Worm (Caenorhabditis elegans) whole organism, mixed stage, embryonic: ENCODE data around the gene srh-47.

ENCODE experiments used
- M03D4.4 ChIP-seq: sonication (generic microtip); optimal IDR thresholded peaks from 2 replicates; lab custom pipeline; 2017; ENCODE audit warnings: mild to moderate bottlenecking, missing genetic modification characterization, missing compliant biosample characterization
- bed-3 ChIP-seq: fragments of 200-800 bp; sonication (Bioruptor generic); optimal IDR thresholded peaks from 3 replicates; lab custom pipeline; 2018; ENCODE audit warnings: mild to moderate bottlenecking, missing genetic modification characterization, moderate library complexity, missing compliant biosample characterization
- blmp-1 ChIP-seq: fragments of 150-350 bp; optimal IDR thresholded peaks from 2 replicates; lab custom pipeline; 2014; ENCODE audit warnings: missing biosample characterization, missing genetic modification characterization
- ceh-39 ChIP-seq: fragments of 150-350 bp; optimal IDR thresholded peaks from 2 replicates; lab custom pipeline; 2014; ENCODE audit warnings: missing biosample characterization, missing genetic modification characterization
- ceh-43 ChIP-seq: fragments of 200-800 bp; sonication (Bioruptor generic); optimal IDR thresholded peaks from 2 replicates; lab custom pipeline; 2018; ENCODE audit warnings: mild to moderate bottlenecking, missing genetic modification characterization, moderate library complexity, missing compliant biosample characterization
- ceh-83 ChIP-seq: fragments of 200-800 bp; sonication (Bioruptor generic); optimal IDR thresholded peaks from 2 replicates; lab custom pipeline; 2018; ENCODE audit warnings: mild to moderate bottlenecking, missing genetic modification characterization, missing compliant biosample characterization
- ces-1 ChIP-seq: fragments of 150-350 bp; optimal IDR thresholded peaks from 2 replicates; lab custom pipeline; 2014; ENCODE audit warnings: missing biosample characterization, missing genetic modification reagents, missing genetic modification characterization
- cnd-1 ChIP-seq: fragments of 200-800 bp; sonication (Bioruptor generic); optimal IDR thresholded peaks from 2 replicates; lab custom pipeline; 2018; ENCODE audit warnings: mild to moderate bottlenecking, missing genetic modification characterization, missing compliant biosample characterization
- drap-1 ChIP-seq: fragments of 200-800 bp; sonication (Bioruptor generic); optimal IDR thresholded peaks from 3 replicates; lab custom pipeline; 2018; ENCODE audit warnings: mild to moderate bottlenecking, missing genetic modification characterization, missing compliant biosample characterization
- elt-1 ChIP-seq: sonication (generic microtip); optimal IDR thresholded peaks from 2 replicates; lab custom pipeline; 2017; ENCODE audit warnings: missing genetic modification characterization, mild to moderate bottlenecking, missing compliant biosample characterization, antibody characterized with exemption, moderate library complexity, borderline replicate concordance; ENCODE audit not compliant: insufficient read depth
- elt-3 ChIP-seq: fragments of 150-350 bp; optimal IDR thresholded peaks from 2 replicates; lab custom pipeline; 2014; ENCODE audit warnings: missing biosample characterization, missing genetic modification characterization
- flh-1 ChIP-seq: fragments of 200-800 bp; sonication (Bioruptor generic); optimal IDR thresholded peaks from 2 replicates; lab custom pipeline; 2018; ENCODE audit warnings: mild to moderate bottlenecking, missing genetic modification characterization, moderate library complexity, missing compliant biosample characterization
- ham-2 ChIP-seq: fragments of 200-800 bp; sonication (Bioruptor generic); optimal IDR thresholded peaks from 2 replicates; lab custom pipeline; 2018; ENCODE audit warnings: mild to moderate bottlenecking, missing genetic modification characterization, missing compliant biosample characterization
- hlh-1 ChIP-seq: fragments of 150-350 bp; optimal IDR thresholded peaks from 2 replicates; lab custom pipeline; 2014; ENCODE audit warnings: missing biosample characterization, missing genetic modification reagents, missing genetic modification characterization
- lin-13 ChIP-seq: fragments of 150-350 bp; optimal IDR thresholded peaks from 2 replicates; lab custom pipeline; 2014; ENCODE audit warnings: missing biosample characterization, missing genetic modification characterization
- lin-32 ChIP-seq: fragments of 200-800 bp; sonication (Bioruptor generic); optimal IDR thresholded peaks from 2 replicates; lab custom pipeline; 2018; ENCODE audit warnings: mild to moderate bottlenecking, missing genetic modification characterization, missing compliant biosample characterization
- lsy-2 ChIP-seq: fragments of 150-350 bp; optimal IDR thresholded peaks from 2 replicates; lab custom pipeline; 2014; ENCODE audit warnings: missing biosample characterization, missing genetic modification characterization
- mab-5 ChIP-seq: fragments of 150-350 bp; optimal IDR thresholded peaks from 2 replicates; lab custom pipeline; 2014; ENCODE audit warnings: missing biosample characterization, missing genetic modification characterization
- mep-1 ChIP-seq: fragments of 150-350 bp; optimal IDR thresholded peaks from 2 replicates; lab custom pipeline; 2017; ENCODE audit warnings: missing biosample characterization, missing genetic modification reagents, missing genetic modification characterization, inconsistent platforms
- mls-2 ChIP-seq: sonication (generic microtip); optimal IDR thresholded peaks from 2 replicates; lab custom pipeline; 2016; ENCODE audit warnings: mild to moderate bottlenecking, missing genetic modification characterization, moderate library complexity, missing compliant biosample characterization
- nhr-12 ChIP-seq: fragments of 150-350 bp; optimal IDR thresholded peaks from 2 replicates; lab custom pipeline; 2014; ENCODE audit warnings: missing biosample characterization, missing genetic modification characterization
- nhr-2 ChIP-seq: fragments of 150-350 bp; optimal IDR thresholded peaks from 2 replicates; lab custom pipeline; 2014; ENCODE audit warnings: missing biosample characterization, missing genetic modification characterization
- nhr-237 ChIP-seq: fragments of 150-350 bp; optimal IDR thresholded peaks from 2 replicates; lab custom pipeline; 2014; ENCODE audit warnings: missing biosample characterization, missing genetic modification characterization
- nhr-28 ChIP-seq: fragments of 150-350 bp; optimal IDR thresholded peaks from 2 replicates; lab custom pipeline; 2014; ENCODE audit warnings: missing biosample characterization, missing genetic modification characterization
- nhr-76 ChIP-seq: sonication (generic microtip); optimal IDR thresholded peaks from 2 replicates; lab custom pipeline; 2017; ENCODE audit warnings: missing biosample characterization, missing genetic modification characterization
- pha-4 ChIP-seq: fragments of 150-350 bp; optimal IDR thresholded peaks from 2 replicates; lab custom pipeline; 2018; ENCODE audit warnings: missing biosample characterization, missing genetic modification reagents, missing genetic modification characterization
- sem-2 ChIP-seq: fragments of 200-800 bp; sonication (Bioruptor generic); optimal IDR thresholded peaks from 2 replicates; lab custom pipeline; 2018; ENCODE audit warnings: mild to moderate bottlenecking, missing genetic modification characterization, missing compliant biosample characterization
- snpc-4 ChIP-seq: fragments of 150-350 bp; optimal IDR thresholded peaks from 2 replicates; lab custom pipeline; 2014; ENCODE audit warnings: missing biosample characterization, missing genetic modification characterization
- sptf-1 ChIP-seq: sonication (generic microtip); optimal IDR thresholded peaks from 2 replicates; lab custom pipeline; 2017; ENCODE audit warnings: mild to moderate bottlenecking, missing genetic modification characterization, moderate library complexity, missing compliant biosample characterization
- tbx-8 ChIP-seq: fragments of 200-800 bp; sonication (Bioruptor generic); optimal IDR thresholded peaks from 2 replicates; lab custom pipeline; 2018; ENCODE audit warnings: mild to moderate bottlenecking, missing genetic modification characterization, moderate library complexity, missing compliant biosample characterization
- unc-120 ChIP-seq: sonication (generic microtip); optimal IDR thresholded peaks from 2 replicates; lab custom pipeline; 2017; ENCODE audit warnings: missing genetic modification characterization, missing compliant biosample characterization; ENCODE audit not compliant: poor library complexity, severe bottlenecking
- unc-39 ChIP-seq: fragments of 150-350 bp; optimal IDR thresholded peaks from 2 replicates; lab custom pipeline; 2014; ENCODE audit warnings: missing biosample characterization, missing genetic modification characterization
- unc-62 ChIP-seq: fragments of 150-350 bp; optimal IDR thresholded peaks from 2 replicates; lab custom pipeline; 2014; ENCODE audit warnings: missing biosample characterization, missing genetic modification reagents, missing genetic modification characterization
- zip-8 ChIP-seq: fragments of 150-350 bp; optimal IDR thresholded peaks from 2 replicates; lab custom pipeline; 2014; ENCODE audit warnings: missing biosample characterization, missing genetic modification characterization
- ztf-11 ChIP-seq: fragments of 150-350 bp; optimal IDR thresholded peaks from 2 replicates; lab custom pipeline; 2014; ENCODE audit warnings: missing biosample characterization, missing genetic modification characterization

Gene srh-47

DNA sequence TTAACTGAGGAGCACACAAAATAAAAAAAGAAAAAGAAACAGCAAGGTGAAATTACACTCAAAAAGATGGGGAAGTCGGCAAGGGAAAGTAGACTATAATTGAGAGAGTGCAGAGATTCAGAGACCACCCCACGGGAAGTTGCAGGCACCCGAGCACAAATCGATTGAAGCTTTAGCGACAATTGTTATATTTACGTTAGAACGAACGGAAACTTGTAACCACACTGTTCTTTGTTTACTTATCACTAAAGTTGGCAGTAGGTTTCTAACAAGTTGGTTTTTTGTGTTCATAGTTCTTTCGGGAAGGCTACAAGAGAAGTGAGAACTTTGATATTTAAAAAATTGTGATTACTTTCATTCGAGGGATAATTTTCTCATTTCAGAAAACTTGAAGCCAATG, 21.3 kb upstream of the srh-47 start, which contains the start of gene F47G9.4:
Gene F47G9.4 (minus strand): TSS at position 98 of the 400 bp plus-strand sequence.
- TF ChIP-seq ztf-11 (tag; lab: Kevin White, UChicago) (no peak), nhr-76 (tag; lab: Kevin White, UChicago) (no peak), zip-8 (tag; lab: Kevin White, UChicago) (no peak), mls-2 (tag; lab: Kevin White, UChicago) (no peak), sem-2 (GFP tag; lab: Kevin White, UChicago) (no peak), hlh-1 (peak; percentile 48), unc-39 (tag; lab: Kevin White, UChicago) (no peak), ceh-43 (GFP tag; lab: Kevin White, UChicago) (no peak), unc-120 (peak; percentile 19), pha-4 (tag; lab: Kevin White, UChicago) (peak; percentile 40)

DNA sequence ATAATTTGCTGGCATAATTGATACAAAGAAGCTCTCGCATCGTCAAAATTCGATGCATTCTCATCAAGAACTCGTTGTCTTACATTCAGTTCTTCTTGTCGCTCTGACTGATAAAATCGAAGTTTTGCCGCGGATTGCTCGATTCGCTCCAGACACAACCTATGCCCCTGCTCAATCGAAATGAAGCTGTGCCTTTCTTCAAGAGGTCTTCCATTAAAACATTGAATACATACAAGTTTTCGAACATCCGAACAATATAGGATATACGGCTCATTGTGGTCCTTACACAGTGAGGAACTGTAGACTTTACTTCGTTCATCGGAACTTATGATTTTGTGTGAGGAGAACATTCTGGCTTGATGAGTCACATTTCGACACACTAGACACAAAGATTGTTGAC, 20.4 kb upstream of the srh-47 start:
- no peak for TF ChIP-seq ceh-39 (tag; lab: Kevin White, UChicago)
- TF ChIP-seq lsy-2, result no peak
- TF ChIP-seq unc-62 (GFP tag; lab: Kevin White, UChicago), result no peak
- no peak for TF ChIP-seq snpc-4
- no peak for TF ChIP-seq blmp-1 (tag; lab: Kevin White, UChicago)
- TF ChIP-seq M03D4.4 (tag; lab: Kevin White, UChicago), result no peak
- TF ChIP-seq mep-1 (tag; lab: Kevin White, UChicago), result no peak
- no peak for TF ChIP-seq nhr-237
- TF ChIP-seq mab-5 (tag; lab: Kevin White, UChicago), result no peak
- TF ChIP-seq nhr-2 (tag; lab: Kevin White, UChicago), result no peak
- TF ChIP-seq nhr-12, result no peak
- TF ChIP-seq drap-1 (GFP tag; lab: Kevin White, UChicago), result no peak
- no peak for TF ChIP-seq flh-1
- no peak for TF ChIP-seq ham-2
- TF ChIP-seq pha-4 (tag; lab: Kevin White, UChicago), result no peak
- no peak for TF ChIP-seq zip-8 (tag; lab: Kevin White, UChicago)

DNA sequence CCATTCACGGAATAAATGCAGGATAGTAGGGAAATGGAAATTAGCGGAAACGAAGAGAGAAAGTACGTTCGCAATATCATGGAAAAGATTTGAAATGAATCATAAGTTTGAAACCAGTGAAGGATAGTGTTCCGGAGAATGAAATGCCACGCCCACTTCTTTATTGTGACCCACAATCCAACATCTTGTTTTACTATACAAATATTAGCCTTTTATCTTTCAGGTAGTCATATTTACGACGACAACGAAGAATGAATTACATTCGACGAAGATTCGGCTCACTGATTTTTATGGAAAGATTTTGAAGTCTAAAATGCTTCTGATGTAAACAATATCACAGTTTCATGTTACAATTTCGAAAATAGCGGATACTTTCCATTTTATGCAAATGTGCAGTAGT, 16.4 kb upstream of the srh-47 start, which contains the start of gene cutl-18:
Gene cutl-18 (minus strand): TSS at position 101 of the 400 bp plus-strand sequence.
- TF ChIP-seq ceh-39 (tag; lab: Kevin White, UChicago) (no peak), nhr-76 (tag; lab: Kevin White, UChicago) (no peak), unc-62 (GFP tag; lab: Kevin White, UChicago) (no peak), lin-32 (GFP tag; lab: Kevin White, UChicago) (no peak), nhr-2 (tag; lab: Kevin White, UChicago) (no peak), lsy-2 (no peak), ces-1 (GFP tag; lab: Kevin White, UChicago) (no peak), flh-1 (no peak)
- TF ChIP-seq, all 35 proteins: peak for 0

DNA sequence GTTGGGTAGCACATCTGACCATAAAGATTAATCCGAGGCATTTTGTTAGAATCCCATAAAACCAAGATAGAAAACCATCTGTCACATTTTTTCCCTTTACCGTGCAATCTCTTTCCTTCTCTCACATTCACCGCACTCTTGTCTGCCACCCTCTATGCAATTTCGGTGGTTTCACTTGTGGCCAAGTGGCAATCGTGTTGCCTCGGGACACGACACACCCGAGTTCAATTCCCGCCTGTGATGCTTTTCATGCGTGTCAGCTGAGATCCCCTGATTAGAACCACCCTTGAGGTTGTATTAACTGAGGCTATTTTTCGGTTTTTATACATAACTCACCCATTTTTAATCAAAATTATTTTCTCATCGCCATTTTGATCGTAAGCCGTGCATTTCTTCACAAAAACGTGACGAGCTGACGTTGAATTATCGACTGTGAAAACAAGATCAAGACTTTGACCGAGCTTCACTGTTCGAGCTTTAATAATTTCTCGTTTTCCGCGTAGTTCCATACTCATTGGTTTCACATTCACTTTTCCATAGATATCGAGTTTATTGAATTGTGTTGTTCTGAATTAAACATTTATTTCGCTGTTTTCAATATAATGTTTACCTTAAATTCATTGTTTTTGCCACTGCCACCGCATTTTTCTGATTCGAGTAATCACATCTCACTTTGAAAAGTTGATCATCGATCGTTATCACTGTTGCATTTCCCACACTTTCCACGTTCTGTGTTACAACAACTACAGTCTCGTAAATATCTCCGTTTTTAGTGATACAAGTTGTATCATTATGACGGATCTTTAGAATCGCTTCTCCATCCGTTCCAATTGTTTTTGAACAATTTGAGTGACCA, 13.8 kb upstream of the srh-47 start:
- TF ChIP-seq cnd-1 (peak; percentile 99), nhr-2 (tag; lab: Kevin White, UChicago) (peak; percentile 27), ceh-39 (tag; lab: Kevin White, UChicago) (peak; percentile 52), drap-1 (GFP tag; lab: Kevin White, UChicago) (peak; percentile 100), unc-62 (GFP tag; lab: Kevin White, UChicago) (peak; percentile 91), ham-2 (peak; percentile 99), nhr-28 (tag; lab: Kevin White, UChicago) (peak; percentile 92), mab-5 (tag; lab: Kevin White, UChicago) (peak; percentile 74), mep-1 (tag; lab: Kevin White, UChicago) (peak; percentile 94), snpc-4 (no peak), pha-4 (tag; lab: Kevin White, UChicago) (peak; percentile 83), ces-1 (GFP tag; lab: Kevin White, UChicago) (no peak), tbx-8 (GFP tag; lab: Kevin White, UChicago) (peak; percentile 99), hlh-1 (peak; percentile 96), ceh-83 (GFP tag; lab: Kevin White, UChicago) (peak; percentile 100), ztf-11 (tag; lab: Kevin White, UChicago) (peak; percentile 98), nhr-237 (peak; percentile 63), flh-1 (peak; percentile 98), bed-3 (GFP tag; lab: Kevin White, UChicago) (peak; percentile 98), ceh-43 (GFP tag; lab: Kevin White, UChicago) (peak; percentile 98), mls-2 (tag; lab: Kevin White, UChicago) (peak; percentile 100), nhr-76 (tag; lab: Kevin White, UChicago) (peak; percentile 81), elt-1 (peak; percentile 83), M03D4.4 (tag; lab: Kevin White, UChicago) (peak; percentile 99), sem-2 (GFP tag; lab: Kevin White, UChicago) (peak; percentile 98), zip-8 (tag; lab: Kevin White, UChicago) (no peak), nhr-12 (peak; percentile 89), sptf-1 (tag; lab: Kevin White, UChicago) (peak; percentile 99), elt-3 (tag; lab: Kevin White, UChicago) (peak; percentile 91), blmp-1 (tag; lab: Kevin White, UChicago) (peak; percentile 77), unc-39 (tag; lab: Kevin White, UChicago) (peak; percentile 100), lin-32 (GFP tag; lab: Kevin White, UChicago) (peak; percentile 100), lsy-2 (peak; percentile 75), unc-120 (peak; percentile 98), lin-13 (tag; lab: Kevin White, UChicago) (peak; percentile 95)
- TF ChIP-seq, all 35 proteins: peak for 32
